Fruit fly (Drosophila melanogaster): Measurements from ENCODE around the gene CG4009.

Gene CG4009

DNA sequence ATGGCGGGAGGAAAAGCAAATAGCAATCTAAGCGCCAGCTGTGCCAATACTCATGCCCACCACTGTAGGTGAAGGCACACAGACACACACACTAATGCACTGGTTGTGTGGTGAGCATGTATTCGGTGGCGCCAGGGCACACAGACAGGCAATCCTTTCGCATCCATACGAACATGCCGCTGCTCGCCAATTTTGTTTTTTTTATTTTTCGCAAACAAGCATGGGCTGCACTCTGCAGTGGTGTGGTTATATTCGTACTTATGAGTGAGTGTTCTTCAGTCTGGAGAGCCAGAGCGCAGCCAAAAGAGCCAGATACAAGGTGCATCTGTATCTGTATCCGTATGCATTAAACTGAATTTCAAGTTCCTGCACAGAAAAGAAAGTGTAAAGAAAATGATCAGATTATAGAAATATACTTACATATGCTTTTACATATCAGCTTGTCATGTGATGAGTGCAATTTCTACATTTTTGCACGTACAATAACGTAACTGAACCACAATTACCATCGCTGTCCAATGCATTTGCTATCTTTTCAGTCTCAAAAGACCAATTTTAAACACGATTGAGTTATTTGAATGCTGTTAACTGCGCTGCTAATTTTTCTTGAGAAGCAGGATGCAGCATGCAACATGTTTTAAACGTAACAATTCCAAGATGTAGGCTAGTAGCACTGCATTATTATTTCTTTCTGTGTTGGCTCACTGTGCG is 23.4 kb upstream of the CG4009 start (continued):
- TF ChIP-seq Eip75B (GFP tag; optimal IDR thresholded peaks at IDR 0.05) = peak; percentile 85
- peak; percentile 91 for TF ChIP-seq Sox14 (GFP tag; optimal IDR thresholded peaks at IDR 0.05)
- TF ChIP-seq CG11902 (GFP tag; optimal IDR thresholded peaks at IDR 0.05) = peak; percentile 80
- TF ChIP-seq CG6163 (GFP tag; IDR thresholded peaks at IDR 0.05) = peak; percentile 61
- TF ChIP-seq Ets96B (tag; optimal IDR thresholded peaks at IDR 0.05) = peak; percentile 83
- TF ChIP-seq fd85E (GFP tag; optimal IDR thresholded peaks at IDR 0.05) = peak; percentile 26
- TF ChIP-seq fd59A (GFP tag; optimal IDR thresholded peaks at IDR 0.05) = peak; percentile 88
- TF ChIP-seq Sox15 (GFP tag; optimal IDR thresholded peaks at IDR 0.05) = peak; percentile 92
- peak; percentile 83 for TF ChIP-seq CG11762 (GFP tag; optimal IDR thresholded peaks at IDR 0.05; ENCODE audit: insufficient read depth)
- peak; percentile 78 for TF ChIP-seq CG1621 (tag; optimal IDR thresholded peaks at IDR 0.05)
- no peak for TF ChIP-seq Eip93F (GFP tag; optimal IDR thresholded peaks at IDR 0.05)
- TF ChIP-seq Lpt (GFP tag; optimal IDR thresholded peaks at IDR 0.05) = peak; percentile 80
- peak; percentile 67 for TF ChIP-seq Met (GFP tag; optimal IDR thresholded peaks at IDR 0.05)
- TF ChIP-seq CG3919 (GFP tag; optimal IDR thresholded peaks at IDR 0.05) = peak; percentile 88
- peak; percentile 41 for TF ChIP-seq CG11294 (GFP tag; IDR thresholded peaks at IDR 0.05)
- TF ChIP-seq CG6276 (GFP tag; optimal IDR thresholded peaks at IDR 0.05) = peak; percentile 89
- TF ChIP-seq Hr4 (GFP tag; optimal IDR thresholded peaks at IDR 0.05) = peak; percentile 93
- peak; percentile 91 for TF ChIP-seq CG8119 (GFP tag; IDR thresholded peaks at IDR 0.05)
- TF ChIP-seq fkh (GFP tag; optimal IDR thresholded peaks at IDR 0.05) = peak; percentile 32
- peak; percentile 76 for TF ChIP-seq cyc (GFP tag; optimal IDR thresholded peaks at IDR 0.05)
- peak; percentile 77 for TF ChIP-seq CG7368 (GFP tag; optimal IDR thresholded peaks at IDR 0.05)
- TF ChIP-seq CG10669 (GFP tag; optimal IDR thresholded peaks at IDR 0.05) = peak; percentile 86
- peak; percentile 25 for TF ChIP-seq CG6854 (GFP tag; optimal IDR thresholded peaks at IDR 0.05)
- peak; percentile 82 for TF ChIP-seq CG3032 (tag; optimal IDR thresholded peaks at IDR 0.05)
- TF ChIP-seq CG8319 (GFP tag; optimal IDR thresholded peaks at IDR 0.05) = peak; percentile 83
- TF ChIP-seq Gug (GFP tag; IDR thresholded peaks at IDR 0.05) = peak; percentile 52

DNA sequence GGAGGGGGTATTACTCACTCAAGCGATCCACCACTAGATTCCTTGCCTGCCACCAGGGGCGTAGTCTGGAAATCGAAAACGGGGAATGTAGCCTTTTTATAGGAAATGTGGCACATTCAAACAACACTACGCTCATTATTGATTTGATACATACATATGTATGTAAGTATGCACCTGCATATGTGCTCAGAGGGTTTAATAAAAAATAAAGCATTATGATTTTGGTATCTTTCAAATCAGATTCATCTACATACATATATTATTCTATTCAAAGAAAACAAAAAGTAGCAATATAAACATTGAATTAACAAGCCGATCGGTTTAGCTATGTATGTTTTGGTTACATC is 21.0 kb upstream of the CG4009 start:
- TF ChIP-seq net (GFP tag; optimal IDR thresholded peaks at IDR 0.05) = no peak
- TF ChIP-seq CG10669 (GFP tag; optimal IDR thresholded peaks at IDR 0.05) = peak; percentile 53
- TF ChIP-seq lz (GFP tag; optimal IDR thresholded peaks at IDR 0.05) = no peak
- no peak for TF ChIP-seq CG15336 (GFP tag; IDR thresholded peaks at IDR 0.05)
- TF ChIP-seq Eip75B (GFP tag; optimal IDR thresholded peaks at IDR 0.05) = peak; percentile 21
- TF ChIP-seq CG32006 (GFP tag; optimal IDR thresholded peaks at IDR 0.05) = peak; percentile 73
- peak; percentile 20 for TF ChIP-seq cyc (GFP tag; optimal IDR thresholded peaks at IDR 0.05)
- peak; percentile 89 for TF ChIP-seq Eip78C (GFP tag)
- peak; percentile 46 for TF ChIP-seq Sox14 (GFP tag; optimal IDR thresholded peaks at IDR 0.05)
- peak; percentile 47 for TF ChIP-seq fd59A (GFP tag; optimal IDR thresholded peaks at IDR 0.05)
- peak in 1 of 2 experiments; percentile 47 for TF ChIP-seq salr (GFP tag; optimal IDR thresholded peaks at IDR 0.05)
- TF ChIP-seq CG11294 (GFP tag; IDR thresholded peaks at IDR 0.05) = no peak
- TF ChIP-seq Blimp-1 (GFP tag; optimal IDR thresholded peaks at IDR 0.05) = no peak
- TF ChIP-seq spab (GFP tag; optimal IDR thresholded peaks at IDR 0.05) = peak; percentile 44
- TF ChIP-seq achi (GFP tag; optimal IDR thresholded peaks at IDR 0.05) = peak; percentile 29
- TF ChIP-seq CG34406 (GFP tag; optimal IDR thresholded peaks at IDR 0.05) = peak; percentile 28
- TF ChIP-seq Sox15 (GFP tag; optimal IDR thresholded peaks at IDR 0.05) = no peak
- TF ChIP-seq Hr39 (GFP tag; optimal IDR thresholded peaks at IDR 0.05) = peak; percentile 1
- peak; percentile 35 for TF ChIP-seq acj6 (GFP tag; optimal IDR thresholded peaks at IDR 0.05)
- TF ChIP-seq CG1621 (tag; optimal IDR thresholded peaks at IDR 0.05) = no peak
- peak; percentile 62 for TF ChIP-seq CG10631 (GFP tag; optimal IDR thresholded peaks at IDR 0.05)
- peak; percentile 53 for TF ChIP-seq OdsH (GFP tag; optimal IDR thresholded peaks at IDR 0.05)
- peak; percentile 59 for TF ChIP-seq CG6808 (GFP tag; optimal IDR thresholded peaks at IDR 0.05)
- peak; percentile 53 for TF ChIP-seq CG4318 (GFP tag; optimal IDR thresholded peaks at IDR 0.05)
- TF ChIP-seq CG6163 (GFP tag; IDR thresholded peaks at IDR 0.05) = peak; percentile 39; the same call in 1 of the 3 replicates
- TF ChIP-seq Ets96B (tag; optimal IDR thresholded peaks at IDR 0.05) = peak; percentile 49
- TF ChIP-seq CG6276 (GFP tag; optimal IDR thresholded peaks at IDR 0.05) = no peak
- TF ChIP-seq Ets21C (GFP tag; optimal IDR thresholded peaks at IDR 0.05) = peak; percentile 2
- peak; percentile 29 for TF ChIP-seq svp (GFP tag)
- no peak for TF ChIP-seq Smox (GFP tag; optimal IDR thresholded peaks at IDR 0.05)
- peak; percentile 55 for TF ChIP-seq CG3919 (GFP tag; optimal IDR thresholded peaks at IDR 0.05)
- TF ChIP-seq Gug (GFP tag; IDR thresholded peaks at IDR 0.05) = no peak
- peak; percentile 20; the same call in 1 of the 3 replicates for TF ChIP-seq CG8119 (GFP tag; IDR thresholded peaks at IDR 0.05)
- TF ChIP-seq Hr4 (GFP tag; optimal IDR thresholded peaks at IDR 0.05) = peak; percentile 65
- peak; percentile 52 for TF ChIP-seq pdm3 (GFP tag; optimal IDR thresholded peaks at IDR 0.05)
- TF ChIP-seq eg (GFP tag; IDR thresholded peaks at IDR 0.05) = peak; percentile 32; the same call in 1 of the 3 replicates
- peak; percentile 55 for TF ChIP-seq CG3032 (tag; optimal IDR thresholded peaks at IDR 0.05)
